Fruit fly (Drosophila melanogaster): ENCODE measurements around the gene CG15739.
A peak's percentile ranks its signal among the peaks of the same experiment; 100 is the strongest.

The CG15739 gene

dm6 chrX:11905144-11905543 lies 32.0 kb downstream of the CG15739 start, which contains the start of gene Upf1 (continued):
- no peak for TF ChIP-seq CG11247 (GFP tag; IDR thresholded peaks at IDR 0.05)
- TF ChIP-seq pfk (GFP tag; optimal IDR thresholded peaks at IDR 0.05): no peak
- TF ChIP-seq Myb (GFP tag; optimal IDR thresholded peaks at IDR 0.05): no peak
- TF ChIP-seq Dp (GFP tag; optimal IDR thresholded peaks at IDR 0.05): peak; percentile 19
- TF ChIP-seq Bteb2 (GFP tag; optimal IDR thresholded peaks at IDR 0.05): no peak
- TF ChIP-seq Xbp1 (GFP tag; optimal IDR thresholded peaks at IDR 0.05): peak; percentile 29
- TF ChIP-seq MBD-R2 (GFP tag; IDR thresholded peaks at IDR 0.05): peak; percentile 78
- TF ChIP-seq Sry-β (GFP tag; optimal IDR thresholded peaks at IDR 0.05): peak; percentile 80
- TF ChIP-seq hb (GFP tag; IDR thresholded peaks at IDR 0.05; ENCODE audit: partially characterized antibody): peak; percentile 86
- TF ChIP-seq MESR4 (GFP tag; optimal IDR thresholded peaks at IDR 0.05): peak; percentile 59
- TF ChIP-seq Hsf (GFP tag; optimal IDR thresholded peaks at IDR 0.05): peak; percentile 2
- peak; percentile 44 for TF ChIP-seq CG2120 (GFP tag; optimal IDR thresholded peaks at IDR 0.05)
- no peak; the same call in 3 of the 4 replicates for TF ChIP-seq Gug (GFP tag; IDR thresholded peaks at IDR 0.05)
- peak; percentile 89 for TF ChIP-seq BEAF-32 (GFP tag; optimal IDR thresholded peaks at IDR 0.05)
- peak; percentile 87 for TF ChIP-seq vnd (GFP tag; IDR thresholded peaks at IDR 0.05; ENCODE audit: partially characterized antibody)
- peak; percentile 46 for TF ChIP-seq CG14710 (tag; optimal IDR thresholded peaks at IDR 0.05)
- TF ChIP-seq dm (GFP tag; optimal IDR thresholded peaks at IDR 0.05): peak; percentile 15
- TF ChIP-seq CG10366 (GFP tag; IDR thresholded peaks at IDR 0.05): no peak
- 0 out of 2 replicates have a peak, but pooled peaks have one; percentile 8 for TF ChIP-seq ssp (GFP tag; IDR thresholded peaks at IDR 0.05)
- peak; percentile 91; the same call in 3 of the 4 replicates for TF ChIP-seq chinmo (GFP tag; IDR thresholded peaks at IDR 0.05; ENCODE audit: partially characterized antibody)
- TF ChIP-seq CG8924 (tag; optimal IDR thresholded peaks at IDR 0.05): peak; percentile 10
- TF ChIP-seq stwl (tag; optimal IDR thresholded peaks at IDR 0.05): peak; percentile 70
- peak; percentile 83 for TF ChIP-seq Med (GFP tag)
- peak; percentile 3 for TF ChIP-seq Hr3 (GFP tag; optimal IDR thresholded peaks at IDR 0.05)
- TF ChIP-seq nmo (GFP tag; optimal IDR thresholded peaks at IDR 0.05): no peak

DNA sequence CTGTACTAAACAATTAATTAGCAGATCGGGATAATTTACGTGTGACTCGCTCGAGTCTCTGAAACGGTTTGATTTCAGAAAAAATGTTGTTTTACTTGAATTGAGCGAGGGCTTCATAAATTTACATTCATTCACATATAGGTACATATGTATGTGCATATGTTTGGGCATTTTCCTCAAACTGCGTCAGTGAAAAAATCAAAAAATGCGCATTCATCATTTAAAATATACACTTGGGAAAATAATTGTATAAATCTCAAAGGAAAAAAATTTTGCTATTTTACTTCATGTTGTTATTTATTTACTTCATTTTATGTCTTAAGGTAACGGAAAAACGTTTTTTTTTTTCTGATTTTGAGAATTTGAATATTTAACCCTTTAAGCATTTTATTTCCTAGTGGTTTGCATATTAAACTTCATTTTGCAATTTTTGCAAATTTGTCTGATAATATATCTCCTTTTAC lies 33.7 kb downstream of the CG15739 start, which contains the start of gene CG43156:
TSS of gene CG43156 (minus strand) at position 51 of the 464 bp plus-strand sequence.
- TF ChIP-seq CG11695 (GFP tag; IDR thresholded peaks at IDR 0.05): 0 out of 3 replicates have a peak, but pooled peaks have one; percentile 7
- TF ChIP-seq dysf (GFP tag; IDR thresholded peaks at IDR 0.05): no peak

DNA sequence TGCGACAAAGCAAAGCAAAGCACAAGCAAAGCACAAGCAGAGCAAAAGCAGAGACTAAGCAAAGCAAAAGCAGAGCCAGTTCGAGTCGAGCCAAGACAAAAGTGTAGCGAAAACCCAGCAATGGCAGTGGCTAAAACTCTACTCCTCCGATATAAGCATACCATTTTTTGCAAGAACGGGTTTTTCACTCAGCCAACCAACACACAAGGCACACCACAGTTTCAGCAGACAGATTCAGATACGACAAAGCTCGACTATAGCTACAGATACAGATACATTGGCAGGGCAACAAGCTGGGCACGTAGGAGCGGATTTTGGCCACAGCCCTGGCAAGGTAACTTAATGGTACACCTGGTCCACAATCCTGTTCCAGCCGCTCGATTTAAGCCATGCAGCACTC lies 40.5 kb downstream of the CG15739 start:
- TF ChIP-seq zfh2 (GFP tag; optimal IDR thresholded peaks at IDR 0.05) (no peak), nom (GFP tag; optimal IDR thresholded peaks at IDR 0.05) (peak; percentile 31), CG13894 (tag; optimal IDR thresholded peaks at IDR 0.05) (peak; percentile 8), CG6689 (GFP tag; IDR thresholded peaks at IDR 0.05) (no peak), chinmo (GFP tag; IDR thresholded peaks at IDR 0.05; ENCODE audit: partially characterized antibody) (peak; percentile 83; the same call in 3 of the 4 replicates), CG12769 (tag; optimal IDR thresholded peaks at IDR 0.05) (peak; percentile 9)

DNA sequence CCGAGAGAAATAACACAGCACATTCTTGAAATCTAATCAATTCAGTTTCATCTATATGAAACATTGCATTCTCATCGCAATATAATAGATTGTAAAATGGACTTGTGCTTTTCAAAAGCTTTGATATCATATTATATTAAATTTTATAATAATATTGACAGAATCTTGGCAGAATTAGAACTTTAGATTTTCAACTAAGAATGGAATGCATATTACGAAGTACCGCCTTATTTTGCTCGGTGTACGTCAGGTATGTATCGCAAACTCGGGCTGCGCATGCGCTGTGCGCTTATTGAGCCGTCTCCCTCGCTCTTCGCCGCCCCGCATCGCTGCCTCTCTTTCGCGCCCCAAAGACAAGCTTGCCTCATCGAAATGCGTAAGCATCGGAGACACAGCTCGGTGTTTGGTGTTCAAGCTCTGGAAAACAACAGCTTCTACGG lies 42.1 kb downstream of the CG15739 start:
- TF ChIP-seq HLHmδ (GFP tag; optimal IDR thresholded peaks at IDR 0.05): no peak
- TF ChIP-seq kni (GFP tag; optimal IDR thresholded peaks at IDR 0.05): peak; percentile 92
- TF ChIP-seq CG2120 (GFP tag; optimal IDR thresholded peaks at IDR 0.05): peak; percentile 58
- peak; percentile 67 for TF ChIP-seq exex (tag; optimal IDR thresholded peaks at IDR 0.05)
- TF ChIP-seq phol (tag; optimal IDR thresholded peaks at IDR 0.05): peak; percentile 93
- TF ChIP-seq CG15514 (GFP tag; optimal IDR thresholded peaks at IDR 0.05): peak; percentile 48
- TF ChIP-seq gt (GFP tag; IDR thresholded peaks at IDR 0.05): peak; percentile 74
- peak; percentile 79 for TF ChIP-seq CG4820 (GFP tag; optimal IDR thresholded peaks at IDR 0.05)
- TF ChIP-seq CG43689 (GFP tag; IDR thresholded peaks at IDR 0.05): 0 out of 2 replicates have a peak, but pooled peaks have one; percentile 4
- peak; percentile 92 for TF ChIP-seq CG12391 (tag; optimal IDR thresholded peaks at IDR 0.05)
- peak; percentile 83 for TF ChIP-seq CG18619 (GFP tag; optimal IDR thresholded peaks at IDR 0.05)
- TF ChIP-seq CG10209 (GFP tag; optimal IDR thresholded peaks at IDR 0.05): peak; percentile 90
- TF ChIP-seq Lim3 (GFP tag; IDR thresholded peaks at IDR 0.05): peak; percentile 56; the same call in 1 of the 2 replicates
- peak; percentile 89 for TF ChIP-seq Dek (tag; optimal IDR thresholded peaks at IDR 0.05)
- no peak for TF ChIP-seq CG1647 (GFP tag; optimal IDR thresholded peaks at IDR 0.05)

All from whole organism, embryonic.